Worm (Caenorhabditis elegans) whole organism, L4 larva: ENCODE results near the gene ocam-1.

ENCODE experiments used
- D1046.2 ChIP-seq: fragments of 200-800 bp; sonication (Bioruptor generic); IDR thresholded peaks from 2 replicates; pipeline ENCODE4 v1.3.6; 2022; ENCODE audit warnings: missing genetic modification characterization, missing compliant biosample characterization
- F10B5.3 ChIP-seq: sonication (generic microtip); optimal IDR thresholded peaks from 2 replicates; lab custom pipeline; 2016; ENCODE audit warnings: mild to moderate bottlenecking, missing genetic modification characterization, missing compliant biosample characterization
- F37D6.2 ChIP-seq: sonication (generic microtip); optimal IDR thresholded peaks from 2 replicates; lab custom pipeline; 2016; ENCODE audit warnings: mild to moderate bottlenecking, missing genetic modification characterization, missing compliant biosample characterization
- T20F7.1 ChIP-seq: fragments of 200-800 bp; sonication (Bioruptor generic); optimal IDR thresholded peaks from 2 replicates; lab custom pipeline; 2018; ENCODE audit warnings: mild to moderate bottlenecking, missing genetic modification characterization, missing compliant biosample characterization
- T26A8.4 ChIP-seq: fragments of 200-800 bp; sonication (Bioruptor generic); IDR thresholded peaks from 2 replicates; pipeline ENCODE4 v1.3.6; 2022; ENCODE audit warnings: missing genetic modification characterization, missing compliant biosample characterization
- Y48G9A.11 ChIP-seq: fragments of 200-800 bp; sonication (Bioruptor generic); IDR thresholded peaks from 2 replicates; pipeline ENCODE4 v1.3.6; 2022; ENCODE audit warnings: missing genetic modification reagents, missing genetic modification characterization, missing compliant biosample characterization
- Y75B8A.6 ChIP-seq: fragments of 200-800 bp; sonication (Bioruptor generic); IDR thresholded peaks from 2 replicates; pipeline ENCODE4 v1.3.6; 2022; ENCODE audit warnings: missing genetic modification reagents, missing genetic modification characterization, missing compliant biosample characterization
- ZK337.2 ChIP-seq: fragments of 200-800 bp; sonication (Bioruptor generic); IDR thresholded peaks from 2 replicates; pipeline ENCODE4 v1.3.6; 2022; ENCODE audit warnings: missing genetic modification reagents, missing genetic modification characterization, missing compliant biosample characterization
- aha-1 ChIP-seq: fragments of 150-350 bp; peaks from one replicate; lab custom pipeline; 2014; ENCODE audit warnings: missing biosample characterization, missing genetic modification characterization
- aly-2 ChIP-seq: sonication (generic microtip); optimal IDR thresholded peaks from 2 replicates; lab custom pipeline; 2018; ENCODE audit warnings: missing biosample characterization, missing genetic modification characterization
- ama-1 ChIP-seq: fragments of 150-350 bp; optimal IDR thresholded peaks from 2 replicates; lab custom pipeline; 2014; ENCODE audit warnings: inconsistent platforms, mixed read lengths
- ceh-62 ChIP-seq: sonication (generic microtip); optimal IDR thresholded peaks from 2 replicates; lab custom pipeline; 2017; ENCODE audit warnings: missing biosample characterization, missing genetic modification characterization
- daf-16 ChIP-seq, 3 experiments: sonication (generic microtip); optimal IDR thresholded peaks; 2 replicates each; lab custom pipeline; 2016 to 2017; ENCODE audit warnings: missing genetic modification characterization in 3 of 3, missing genetic modification reagents in 3 of 3, mild to moderate bottlenecking in 2 of 3, missing compliant biosample characterization in 2 of 3, missing biosample characterization in 1 of 3, moderate library complexity in 1 of 3
- daf-19 ChIP-seq: fragments of 200-800 bp; sonication (Bioruptor generic); conservative IDR thresholded peaks from 2 replicates; pipeline ENCODE4 v1.3.6; 2022; ENCODE audit warnings: missing genetic modification characterization, missing compliant biosample characterization
- daf-8 ChIP-seq: fragments of 200-800 bp; sonication (Bioruptor generic); IDR thresholded peaks from 2 replicates; pipeline ENCODE4 v1.3.6; 2022; ENCODE audit warnings: missing genetic modification characterization, missing compliant biosample characterization
- dmd-6 ChIP-seq: fragments of 200-800 bp; sonication (Bioruptor generic); IDR thresholded peaks from 2 replicates; pipeline ENCODE4 v1.3.6; 2022; ENCODE audit warnings: missing genetic modification reagents, missing genetic modification characterization, missing compliant biosample characterization
- dpl-1 ChIP-seq: fragments of 150-350 bp; optimal IDR thresholded peaks from 2 replicates; lab custom pipeline; 2014; ENCODE audit warnings: missing biosample characterization, missing genetic modification reagents, missing genetic modification characterization
- duxl-1 ChIP-seq: sonication (generic microtip); optimal IDR thresholded peaks from 2 replicates; lab custom pipeline; 2016; ENCODE audit warnings: mild to moderate bottlenecking, missing genetic modification characterization, moderate library complexity, missing compliant biosample characterization; ENCODE audit not compliant: poor library complexity
- dve-1 ChIP-seq: sonication (generic microtip); optimal IDR thresholded peaks from 2 replicates; lab custom pipeline; 2017; ENCODE audit warnings: antibody characterized with exemption, mild to moderate bottlenecking, missing genetic modification characterization, missing compliant biosample characterization; ENCODE audit not compliant: insufficient read depth
- egl-43 ChIP-seq: fragments of 200-800 bp; sonication (Bioruptor generic); IDR thresholded peaks from 2 replicates; pipeline ENCODE4 v1.3.6; 2022; ENCODE audit warnings: missing genetic modification reagents, missing genetic modification characterization, missing compliant biosample characterization
- fkh-10 ChIP-seq: fragments of 150-350 bp; optimal IDR thresholded peaks from 2 replicates; lab custom pipeline; 2014; ENCODE audit warnings: missing biosample characterization, missing genetic modification reagents, missing genetic modification characterization
- hif-1 ChIP-seq, 2 experiments: sonication (generic microtip); optimal IDR thresholded peaks; 2 replicates each; lab custom pipeline; 2016 to 2017; ENCODE audit warnings: missing compliant biosample characterization in 2 of 2, missing genetic modification characterization in 2 of 2, missing genetic modification reagents in 2 of 2, missing genotype in 2 of 2, mild to moderate bottlenecking in 1 of 2
- hlh-11 ChIP-seq: fragments of 200-800 bp; sonication (Bioruptor generic); optimal IDR thresholded peaks from 2 replicates; lab custom pipeline; 2018; ENCODE audit warnings: mild to moderate bottlenecking, missing genetic modification characterization, missing compliant biosample characterization
- hlh-30 ChIP-seq: sonication (generic microtip); optimal IDR thresholded peaks from 2 replicates; lab custom pipeline; 2017; ENCODE audit warnings: antibody characterized with exemption, mild to moderate bottlenecking, missing genetic modification characterization, missing compliant biosample characterization; ENCODE audit not compliant: insufficient read depth
- lin-1 ChIP-seq: fragments of 200-800 bp; sonication (Bioruptor generic); IDR thresholded peaks from 2 replicates; pipeline ENCODE4 v1.3.6; 2022; ENCODE audit warnings: missing genetic modification reagents, missing genetic modification characterization, missing compliant biosample characterization
- lin-39 ChIP-seq: fragments of 150-350 bp; optimal IDR thresholded peaks from 2 replicates; lab custom pipeline; 2014; ENCODE audit warnings: missing biosample characterization, missing genetic modification reagents, missing genetic modification characterization
- lsy-2 ChIP-seq, 2 experiments: fragments of 150-350 bp in 1 of 2; sonication (generic microtip) in 1 of 2; optimal IDR thresholded peaks; 2 replicates each; lab custom pipeline; 2014 to 2017; ENCODE audit warnings: missing biosample characterization in 2 of 2, missing genetic modification characterization in 2 of 2
- mdl-1 ChIP-seq, 2 experiments: fragments of 150-350 bp in 1 of 2; sonication (generic microtip) in 1 of 2; optimal IDR thresholded peaks; 2 replicates each; lab custom pipeline; 2014 to 2017; ENCODE audit warnings: missing biosample characterization in 2 of 2, missing genetic modification characterization in 2 of 2
- mxl-3 ChIP-seq: fragments of 200-800 bp; sonication (Bioruptor generic); optimal IDR thresholded peaks from 2 replicates; lab custom pipeline; 2018; ENCODE audit warnings: mild to moderate bottlenecking, missing genetic modification characterization, missing compliant biosample characterization
- nhr-102 ChIP-seq: sonication (generic microtip); optimal IDR thresholded peaks from 2 replicates; lab custom pipeline; 2016; ENCODE audit warnings: mild to moderate bottlenecking, missing genetic modification characterization, moderate library complexity, missing compliant biosample characterization
- nhr-28 ChIP-seq: fragments of 150-350 bp; optimal IDR thresholded peaks from 2 replicates; lab custom pipeline; 2014; ENCODE audit warnings: missing biosample characterization, missing genetic modification characterization
- nhr-41 ChIP-seq: fragments of 200-800 bp; sonication (Bioruptor generic); IDR thresholded peaks from 2 replicates; pipeline ENCODE4 v1.3.6; 2022; ENCODE audit warnings: missing genetic modification reagents, missing genetic modification characterization, missing compliant biosample characterization
- nhr-48 ChIP-seq: sonication (generic microtip); optimal IDR thresholded peaks from 2 replicates; lab custom pipeline; 2016; ENCODE audit warnings: mild to moderate bottlenecking, missing genetic modification characterization, missing compliant biosample characterization
- nhr-76 ChIP-seq: fragments of 150-350 bp; optimal IDR thresholded peaks from 2 replicates; lab custom pipeline; 2014; ENCODE audit warnings: missing biosample characterization, missing genetic modification characterization
- nhr-77 ChIP-seq: fragments of 150-350 bp; optimal IDR thresholded peaks from 2 replicates; lab custom pipeline; 2014; ENCODE audit warnings: missing biosample characterization, missing genetic modification characterization
- pqm-1 ChIP-seq: sonication (generic microtip); optimal IDR thresholded peaks from 2 replicates; lab custom pipeline; 2017; ENCODE audit warnings: missing biosample characterization, missing genetic modification characterization
- skn-1 ChIP-seq: fragments of 150-350 bp; optimal IDR thresholded peaks from 2 replicates; lab custom pipeline; 2014; ENCODE audit warnings: missing biosample characterization, missing genetic modification characterization
- snpc-1.2 ChIP-seq: fragments of 200-800 bp; sonication (Bioruptor generic); IDR thresholded peaks from 2 replicates; pipeline ENCODE4 v1.3.6; 2022; ENCODE audit warnings: missing genetic modification reagents, missing genetic modification characterization, missing compliant biosample characterization
- spr-1 ChIP-seq: sonication (generic microtip); optimal IDR thresholded peaks from 2 replicates; lab custom pipeline; 2016; ENCODE audit warnings: mild to moderate bottlenecking, missing genetic modification characterization, missing compliant biosample characterization
- spr-3 ChIP-seq: fragments of 200-800 bp; sonication (Bioruptor generic); optimal IDR thresholded peaks from 2 replicates; lab custom pipeline; 2018; ENCODE audit warnings: mild to moderate bottlenecking, missing genetic modification characterization, missing compliant biosample characterization
- tag-97 ChIP-seq: fragments of 200-800 bp; sonication (Bioruptor generic); IDR thresholded peaks from 2 replicates; pipeline ENCODE4 v1.3.6; 2022; ENCODE audit warnings: missing genetic modification characterization, missing compliant biosample characterization
- unc-39 ChIP-seq: sonication (generic microtip); optimal IDR thresholded peaks from 2 replicates; lab custom pipeline; 2017; ENCODE audit warnings: missing biosample characterization, missing genetic modification characterization
- unc-62 ChIP-seq, 3 experiments: fragments of 150-350 bp in 1 of 3; sonication (generic microtip); optimal IDR thresholded peaks in 2 of 3; peaks in 1 of 3; 1 replicate in 1 of 3; 2 replicates in 2 of 3; lab custom pipeline; 2014 to 2017; ENCODE audit warnings: missing biosample characterization in 3 of 3, missing genetic modification characterization in 3 of 3, missing genetic modification reagents in 3 of 3, missing genotype in 1 of 3
- zip-2 ChIP-seq: fragments of 150-350 bp; optimal IDR thresholded peaks from 2 replicates; lab custom pipeline; 2014; ENCODE audit warnings: missing biosample characterization, missing genetic modification characterization
- ztf-11 ChIP-seq: fragments of 150-350 bp; optimal IDR thresholded peaks from 2 replicates; lab custom pipeline; 2014; ENCODE audit warnings: missing biosample characterization, missing genetic modification characterization

The ocam-1 gene

ce11 chrV:14165745-14166144, 1.8 kb downstream of the ocam-1 start:
- no peak for TF ChIP-seq zip-2 (tag; lab: Kevin White, UChicago)
- TF ChIP-seq nhr-28 (tag; lab: Kevin White, UChicago), result peak; percentile 42
- no peak for TF ChIP-seq duxl-1 (tag; lab: Kevin White, UChicago)
- no peak for TF ChIP-seq F37D6.2
- TF ChIP-seq daf-16 (GFP tag; optimal IDR thresholded peaks at IDR 0.05; lab: Kevin White, UChicago), result no peak
- peak; percentile 95 for TF ChIP-seq daf-16 (tag; optimal IDR thresholded peaks at IDR 0.05; lab: Kevin White, UChicago)
- no peak for TF ChIP-seq lsy-2 (tag; optimal IDR thresholded peaks at IDR 0.05; lab: Kevin White, UChicago)
- no peak for TF ChIP-seq ztf-11 (tag; lab: Kevin White, UChicago)

- TF ChIP-seq Y75B8A.6, result no peak
- peak; percentile 65 for TF ChIP-seq nhr-28 (tag; lab: Kevin White, UChicago)
- no peak for TF ChIP-seq nhr-48 (tag; lab: Kevin White, UChicago)
- TF ChIP-seq daf-16 (GFP tag; optimal IDR thresholded peaks at IDR 0.05; lab: Kevin White, UChicago), result no peak
- peak; percentile 33 for TF ChIP-seq daf-16 (tag; optimal IDR thresholded peaks at IDR 0.05; lab: Kevin White, UChicago)
- no peak for TF ChIP-seq aha-1 (tag; lab: Kevin White, UChicago)
- TF ChIP-seq dve-1 (tag; lab: Kevin White, UChicago), result peak; percentile 58
Measured at ce11 chrV:14162959-14163548, 4.5 kb downstream of the ocam-1 start, which contains the start of gene srd-26. Gene srd-26 (minus strand): TSS chrV:14163009.

ce11 chrV:14160698-14161097, 6.8 kb downstream of the ocam-1 start, which contains the start of gene cest-1.2:
Gene cest-1.2 (minus strand): TSS chrV:14160862.
- TF ChIP-seq unc-62 (GFP tag; optimal IDR thresholded peaks at IDR 0.05 in 1 of 2; lab: Kevin White, UChicago) (no peak), unc-62 (tag; optimal IDR thresholded peaks at IDR 0.05; lab: Kevin White, UChicago) (no peak), ceh-62 (tag; lab: Kevin White, UChicago) (no peak), D1046.2 (GFP tag; lab: Robert Waterston, UW) (no peak), nhr-76 (tag; lab: Kevin White, UChicago) (no peak), skn-1 (tag; lab: Kevin White, UChicago) (no peak), spr-3 (GFP tag; lab: Kevin White, UChicago) (no peak), hlh-11 (tag; lab: Kevin White, UChicago) (no peak), dmd-6 (GFP tag; lab: Robert Waterston, UW) (0 out of 2 replicates have a peak, but pooled peaks have one; percentile 17), Y48G9A.11 (GFP tag; lab: Robert Waterston, UW) (no peak), nhr-77 (peak; percentile 10), nhr-28 (tag; lab: Kevin White, UChicago) (peak; percentile 59), nhr-41 (no peak), T20F7.1 (GFP tag; lab: Kevin White, UChicago) (no peak), tag-97 (GFP tag; lab: Robert Waterston, UW) (no peak), dpl-1 (GFP tag; lab: Kevin White, UChicago) (no peak), nhr-48 (tag; lab: Kevin White, UChicago) (no peak), snpc-1.2 (GFP tag; lab: Robert Waterston, UW) (no peak), unc-39 (tag; lab: Kevin White, UChicago) (no peak), pqm-1 (tag; lab: Kevin White, UChicago) (peak; percentile 48), aly-2 (tag; lab: Kevin White, UChicago) (no peak), ama-1 (lab: Kevin White, UChicago) (no peak), T26A8.4 (no peak), daf-8 (GFP tag; lab: Robert Waterston, UW) (no peak), hif-1 (tag; optimal IDR thresholded peaks at IDR 0.05; lab: Kevin White, UChicago) (no peak), lin-39 (no peak), hlh-30 (tag; lab: Kevin White, UChicago) (peak; percentile 1), F10B5.3 (tag; lab: Kevin White, UChicago) (no peak), mdl-1 (tag; optimal IDR thresholded peaks at IDR 0.05; lab: Kevin White, UChicago) (no peak), nhr-102 (no peak), mxl-3 (GFP tag; lab: Kevin White, UChicago) (no peak), egl-43 (GFP tag; lab: Robert Waterston, UW) (no peak), daf-16 (GFP tag; optimal IDR thresholded peaks at IDR 0.05; lab: Kevin White, UChicago) (no peak), daf-16 (tag; optimal IDR thresholded peaks at IDR 0.05; lab: Kevin White, UChicago) (peak; percentile 66), daf-19 (GFP tag; lab: Robert Waterston, UW) (no peak), fkh-10 (GFP tag; lab: Kevin White, UChicago) (no peak), spr-1 (tag; lab: Kevin White, UChicago) (no peak), duxl-1 (tag; lab: Kevin White, UChicago) (no peak), ZK337.2 (GFP tag; lab: Robert Waterston, UW) (no peak), Y75B8A.6 (no peak), lin-1 (no peak)
